Fruit fly (Drosophila melanogaster) whole organism, prepupa: ENCODE data around the gene rtv.

Source experiments
- CG10631 ChIP-seq: fragments of 200-800 bp; sonication (Bioruptor generic); optimal IDR thresholded peaks from 2 replicates; lab custom pipeline; 2016; ENCODE audit warnings: missing biosample characterization, missing genetic modification characterization
- CG10669 ChIP-seq: fragments of 200-800 bp; sonication (Bioruptor generic); optimal IDR thresholded peaks from 3 replicates; lab custom pipeline; 2018; ENCODE audit warnings: missing biosample characterization, mild to moderate bottlenecking, missing genetic modification characterization, moderate library complexity
- CG11294 ChIP-seq: fragments of 200-800 bp; sonication (Bioruptor generic); IDR thresholded peaks from 2 replicates; pipeline ENCODE4 v1.3.6; 2022; ENCODE audit warnings: missing biosample characterization, missing genetic modification characterization
- CG11762 ChIP-seq: fragments of 200-800 bp; sonication (Bioruptor generic); optimal IDR thresholded peaks from 3 replicates; lab custom pipeline; 2016; ENCODE audit warnings: missing biosample characterization, missing genetic modification characterization; ENCODE audit not compliant: insufficient read depth
- CG11902 ChIP-seq: fragments of 200-800 bp; sonication (Bioruptor generic); optimal IDR thresholded peaks from 3 replicates; lab custom pipeline; 2016; ENCODE audit warnings: missing biosample characterization, missing genetic modification characterization
- CG15336 ChIP-seq: fragments of 200-800 bp; sonication (Bioruptor generic); IDR thresholded peaks from 2 replicates; pipeline ENCODE4 v1.3.6; 2022; ENCODE audit warnings: missing biosample characterization, missing genetic modification characterization
- CG1621 ChIP-seq: fragments of 200-800 bp; sonication (Bioruptor generic); optimal IDR thresholded peaks from 3 replicates; lab custom pipeline; 2018; ENCODE audit warnings: missing biosample characterization, mild to moderate bottlenecking, missing genetic modification characterization
- CG16779 ChIP-seq: fragments of 200-800 bp; sonication (Bioruptor generic); optimal IDR thresholded peaks from 3 replicates; lab custom pipeline; 2017; ENCODE audit warnings: missing biosample characterization, mild to moderate bottlenecking, missing genetic modification characterization
- CG3032 ChIP-seq: fragments of 200-800 bp; optimal IDR thresholded peaks from 2 replicates; lab custom pipeline; 2019; ENCODE audit warnings: missing biosample characterization, mild to moderate bottlenecking, missing genetic modification characterization, moderate library complexity
- CG31627 ChIP-seq: fragments of 200-800 bp; sonication (Bioruptor generic); optimal IDR thresholded peaks from 3 replicates; lab custom pipeline; 2016; ENCODE audit warnings: missing biosample characterization, missing genetic modification characterization
- CG32006 ChIP-seq: fragments of 200-800 bp; sonication (Bioruptor generic); optimal IDR thresholded peaks from 3 replicates; lab custom pipeline; 2017; ENCODE audit warnings: missing biosample characterization, mild to moderate bottlenecking, missing genetic modification characterization
- CG34406 ChIP-seq: fragments of 200-800 bp; sonication (Bioruptor generic); optimal IDR thresholded peaks from 3 replicates; lab custom pipeline; 2016; ENCODE audit warnings: missing biosample characterization, missing genetic modification characterization
- CG3919 ChIP-seq: fragments of 200-800 bp; sonication (Bioruptor generic); optimal IDR thresholded peaks from 3 replicates; lab custom pipeline; 2016; ENCODE audit warnings: missing biosample characterization, missing genetic modification characterization
- CG4318 ChIP-seq: fragments of 200-800 bp; sonication (Bioruptor generic); optimal IDR thresholded peaks from 3 replicates; lab custom pipeline; 2017; ENCODE audit warnings: missing biosample characterization, mild to moderate bottlenecking, missing genetic modification characterization
- CG6163 ChIP-seq: fragments of 200-800 bp; sonication (Bioruptor generic); IDR thresholded peaks from 3 replicates; pipeline ENCODE4 v1.3.6; 2022; ENCODE audit warnings: missing biosample characterization, missing genetic modification characterization
- CG6276 ChIP-seq: fragments of 200-800 bp; sonication (Bioruptor generic); optimal IDR thresholded peaks from 2 replicates; lab custom pipeline; 2017; ENCODE audit warnings: missing biosample characterization, mild to moderate bottlenecking, missing genetic modification characterization
- CG6792 ChIP-seq: fragments of 200-800 bp; sonication (Bioruptor generic); optimal IDR thresholded peaks from 3 replicates; lab custom pipeline; 2016; ENCODE audit warnings: missing biosample characterization, missing genetic modification characterization
- CG6808 ChIP-seq: fragments of 200-800 bp; sonication (Bioruptor generic); optimal IDR thresholded peaks from 3 replicates; lab custom pipeline; 2017; ENCODE audit warnings: missing biosample characterization, missing genetic modification characterization, mild to moderate bottlenecking, moderate library complexity, missing genetic modification reagents
- CG7368 ChIP-seq: fragments of 200-800 bp; sonication (Bioruptor generic); optimal IDR thresholded peaks from 3 replicates; lab custom pipeline; 2016; ENCODE audit warnings: missing biosample characterization, missing genetic modification characterization
- CG8119 ChIP-seq: fragments of 200-800 bp; sonication (Bioruptor generic); IDR thresholded peaks from 3 replicates; pipeline ENCODE4 v1.3.6; 2022; ENCODE audit warnings: missing biosample characterization, missing genetic modification characterization
- CG8319 ChIP-seq: fragments of 200-800 bp; sonication (Bioruptor generic); optimal IDR thresholded peaks from 3 replicates; lab custom pipeline; 2016; ENCODE audit warnings: missing biosample characterization, missing genetic modification characterization
- CG8632 ChIP-seq: fragments of 200-800 bp; sonication (Bioruptor generic); optimal IDR thresholded peaks from 3 replicates; lab custom pipeline; 2016; ENCODE audit warnings: missing biosample characterization, missing genetic modification characterization
- CG9139 ChIP-seq: fragments of 200-800 bp; sonication (Bioruptor generic); optimal IDR thresholded peaks from 3 replicates; lab custom pipeline; 2017; ENCODE audit warnings: missing biosample characterization, mild to moderate bottlenecking, missing genetic modification characterization
- Eip75B ChIP-seq: fragments of 200-800 bp; sonication (Bioruptor generic); optimal IDR thresholded peaks from 3 replicates; lab custom pipeline; 2016; ENCODE audit warnings: missing biosample characterization, missing genetic modification characterization
- Eip78C ChIP-seq: fragments of 200-800 bp; sonication (Bioruptor generic); peaks from one replicate; lab custom pipeline; 2016; ENCODE audit warnings: missing biosample characterization, missing genetic modification characterization
- Eip93F ChIP-seq: fragments of 200-800 bp; sonication (Bioruptor generic); optimal IDR thresholded peaks from 2 replicates; lab custom pipeline; 2016; ENCODE audit warnings: missing biosample characterization, mild to moderate bottlenecking, missing genetic modification characterization
- Ets96B ChIP-seq: fragments of 200-800 bp; optimal IDR thresholded peaks from 2 replicates; lab custom pipeline; 2019; ENCODE audit warnings: missing biosample characterization, mild to moderate bottlenecking, missing genetic modification characterization, moderate library complexity
- Hr38 ChIP-seq: sonication (Bioruptor generic); optimal IDR thresholded peaks from 2 replicates; lab custom pipeline; 2016; ENCODE audit warnings: missing biosample characterization, missing genetic modification characterization
- Hr39 ChIP-seq: fragments of 200-800 bp; sonication (Bioruptor generic); optimal IDR thresholded peaks from 2 replicates; lab custom pipeline; 2016; ENCODE audit warnings: missing biosample characterization, missing genetic modification characterization
- Hr4 ChIP-seq: fragments of 200-800 bp; sonication (Bioruptor generic); optimal IDR thresholded peaks from 3 replicates; lab custom pipeline; 2016; ENCODE audit warnings: missing biosample characterization, missing genetic modification characterization
- Lpt ChIP-seq: fragments of 200-800 bp; sonication (Bioruptor generic); optimal IDR thresholded peaks from 3 replicates; lab custom pipeline; 2016; ENCODE audit warnings: missing biosample characterization, missing genetic modification characterization
- Met ChIP-seq: fragments of 200-800 bp; sonication (Bioruptor generic); optimal IDR thresholded peaks from 3 replicates; lab custom pipeline; 2016; ENCODE audit warnings: missing biosample characterization, missing genetic modification characterization
- Smox ChIP-seq: fragments of 200-800 bp; sonication (Bioruptor generic); optimal IDR thresholded peaks from 3 replicates; lab custom pipeline; 2016; ENCODE audit warnings: missing biosample characterization, missing genetic modification characterization
- Sox102F ChIP-seq: fragments of 200-800 bp; sonication (Bioruptor generic); optimal IDR thresholded peaks from 2 replicates; lab custom pipeline; 2016; ENCODE audit warnings: missing biosample characterization, mild to moderate bottlenecking, missing genetic modification characterization
- Sox14 ChIP-seq: fragments of 200-800 bp; sonication (Bioruptor generic); optimal IDR thresholded peaks from 3 replicates; lab custom pipeline; 2016; ENCODE audit warnings: missing biosample characterization, missing genetic modification characterization
- Sox15 ChIP-seq: fragments of 200-800 bp; sonication (Bioruptor generic); optimal IDR thresholded peaks from 3 replicates; lab custom pipeline; 2016; ENCODE audit warnings: missing biosample characterization, missing genetic modification characterization
- achi ChIP-seq: fragments of 200-800 bp; sonication (Bioruptor generic); optimal IDR thresholded peaks from 3 replicates; lab custom pipeline; 2016; ENCODE audit warnings: missing biosample characterization, missing genetic modification characterization
- acj6 ChIP-seq: fragments of 200-800 bp; sonication (Bioruptor generic); optimal IDR thresholded peaks from 3 replicates; lab custom pipeline; 2016; ENCODE audit warnings: missing biosample characterization, missing genetic modification characterization
- cyc ChIP-seq: fragments of 200-800 bp; sonication (Bioruptor generic); optimal IDR thresholded peaks from 3 replicates; lab custom pipeline; 2016; ENCODE audit warnings: missing biosample characterization, missing genetic modification characterization
- dsx ChIP-seq: fragments of 200-800 bp; optimal IDR thresholded peaks from 3 replicates; lab custom pipeline; 2019; ENCODE audit warnings: missing biosample characterization, mild to moderate bottlenecking, missing genetic modification characterization, moderate library complexity; ENCODE audit not compliant: poor library complexity, severe bottlenecking
- eg ChIP-seq: fragments of 200-800 bp; sonication (Bioruptor generic); IDR thresholded peaks from 3 replicates; pipeline ENCODE4 v1.3.6; 2022; ENCODE audit warnings: missing biosample characterization, missing genetic modification characterization
- esn ChIP-seq: fragments of 200-800 bp; sonication (Bioruptor generic); optimal IDR thresholded peaks from 2 replicates; lab custom pipeline; 2016; ENCODE audit warnings: missing biosample characterization, mild to moderate bottlenecking, missing genetic modification characterization, moderate library complexity
- fd59A ChIP-seq: fragments of 200-800 bp; sonication (Bioruptor generic); optimal IDR thresholded peaks from 2 replicates; lab custom pipeline; 2017; ENCODE audit warnings: missing biosample characterization, mild to moderate bottlenecking, missing genetic modification characterization, missing genetic modification reagents
- fd85E ChIP-seq: fragments of 200-800 bp; sonication (Bioruptor generic); optimal IDR thresholded peaks from 3 replicates; lab custom pipeline; 2016; ENCODE audit warnings: missing biosample characterization, missing genetic modification characterization
- net ChIP-seq: fragments of 200-800 bp; sonication (Bioruptor generic); optimal IDR thresholded peaks from 3 replicates; lab custom pipeline; 2016; ENCODE audit warnings: missing biosample characterization, missing genetic modification characterization
- pdm3 ChIP-seq: fragments of 200-800 bp; sonication (Bioruptor generic); optimal IDR thresholded peaks from 3 replicates; lab custom pipeline; 2016; ENCODE audit warnings: missing biosample characterization, missing genetic modification characterization
- salr ChIP-seq, 2 experiments: fragments of 200-800 bp; sonication (Bioruptor generic); optimal IDR thresholded peaks; 3 replicates each; lab custom pipeline; 2016 to 2018; ENCODE audit warnings: missing biosample characterization in 2 of 2, missing genetic modification characterization in 2 of 2, mild to moderate bottlenecking in 1 of 2
- ss ChIP-seq, 2 experiments: fragments of 200-800 bp; sonication (Bioruptor generic); optimal IDR thresholded peaks; 2 replicates in 1 of 2; 3 replicates in 1 of 2; lab custom pipeline; 2017 to 2018; ENCODE audit warnings: mild to moderate bottlenecking in 2 of 2, missing biosample characterization in 2 of 2, missing genetic modification characterization in 2 of 2, moderate library complexity in 1 of 2
- svp ChIP-seq: fragments of 200-800 bp; sonication (Bioruptor generic); peaks from one replicate; lab custom pipeline; 2016; ENCODE audit warnings: missing biosample characterization, missing genetic modification characterization
- vri ChIP-seq: fragments of 200-800 bp; sonication (Bioruptor generic); optimal IDR thresholded peaks from 3 replicates; lab custom pipeline; 2016; ENCODE audit warnings: missing biosample characterization, mild to moderate bottlenecking, missing genetic modification characterization

Gene rtv

dm6 chrX:11109670-11110069 lies 44.1 kb downstream of the rtv start:
- TF ChIP-seq CG8632 (GFP tag; lab: Kevin White, UChicago): no peak
- peak; percentile 83 for TF ChIP-seq svp (GFP tag; lab: Kevin White, UChicago)
- TF ChIP-seq CG3919 (GFP tag; lab: Kevin White, UChicago): no peak
- TF ChIP-seq CG32006 (GFP tag; lab: Kevin White, UChicago): no peak

DNA sequence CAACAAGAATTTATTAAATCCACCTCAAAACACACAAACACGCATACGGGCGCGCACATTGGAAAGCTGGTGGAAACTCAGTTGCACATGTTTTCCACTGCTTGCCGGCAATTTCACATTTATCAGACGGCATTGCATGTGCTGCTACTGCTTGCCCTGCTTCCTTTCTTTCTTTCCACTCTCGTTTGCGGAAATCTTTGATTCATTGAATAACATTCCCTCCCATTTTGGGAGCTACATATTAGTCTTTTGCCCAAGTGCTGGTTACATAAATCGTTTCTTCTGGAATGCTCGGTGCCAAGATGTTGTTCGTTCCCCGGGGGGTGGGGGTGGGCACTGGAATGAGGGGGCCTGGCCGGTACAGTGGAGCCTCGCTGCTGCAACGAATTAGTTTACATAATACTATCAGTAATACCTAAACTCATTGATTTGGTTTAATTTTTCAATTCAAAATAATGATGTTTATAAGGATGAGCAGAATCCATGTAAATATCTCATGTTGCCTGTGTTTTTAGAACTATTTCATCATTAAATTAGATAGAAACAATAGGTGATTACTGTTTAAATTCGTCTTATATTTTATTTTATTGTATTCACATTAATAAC lies 44.8 kb downstream of the rtv start:
- TF ChIP-seq net (GFP tag; lab: Kevin White, UChicago) (no peak), CG10631 (GFP tag; lab: Kevin White, UChicago) (no peak), Hr39 (no peak), CG11762 (GFP tag; lab: Kevin White, UChicago) (no peak), CG32006 (GFP tag; lab: Kevin White, UChicago) (no peak), CG9139 (GFP tag; lab: Kevin White, UChicago) (no peak), CG34406 (GFP tag; lab: Kevin White, UChicago) (no peak), acj6 (GFP tag; lab: Kevin White, UChicago) (no peak), CG11902 (GFP tag; lab: Kevin White, UChicago) (no peak), ss (GFP tag; optimal IDR thresholded peaks at IDR 0.05; lab: Kevin White, UChicago) (no peak), achi (GFP tag; lab: Kevin White, UChicago) (no peak), Hr4 (no peak), svp (GFP tag; lab: Kevin White, UChicago) (no peak), CG8319 (no peak), eg (GFP tag; lab: Robert Waterston, UW) (peak; percentile 75), CG11294 (GFP tag; lab: Robert Waterston, UW) (no peak), Sox102F (GFP tag; lab: Kevin White, UChicago) (no peak), Eip93F (GFP tag; lab: Kevin White, UChicago) (no peak), CG6163 (GFP tag; lab: Robert Waterston, UW) (peak; percentile 23; the same call in 1 of the 3 replicates), CG10669 (GFP tag; lab: Kevin White, UChicago) (no peak), CG31627 (GFP tag; lab: Kevin White, UChicago) (no peak), Eip78C (GFP tag; lab: Kevin White, UChicago) (no peak), Sox15 (GFP tag; lab: Kevin White, UChicago) (no peak), CG4318 (GFP tag; lab: Kevin White, UChicago) (no peak), CG6792 (GFP tag; lab: Kevin White, UChicago) (no peak), CG6276 (GFP tag; lab: Kevin White, UChicago) (no peak), CG1621 (tag; lab: Kevin White, UChicago) (no peak), vri (GFP tag; lab: Kevin White, UChicago) (peak; percentile 87), esn (GFP tag; lab: Kevin White, UChicago) (no peak), Smox (GFP tag; lab: Kevin White, UChicago) (no peak), CG15336 (peak; percentile 54), CG8632 (GFP tag; lab: Kevin White, UChicago) (no peak), dsx (GFP tag; lab: Kevin White, UChicago) (no peak), CG3032 (tag; lab: Kevin White, UChicago) (peak; percentile 22), fd59A (GFP tag; lab: Kevin White, UChicago) (no peak), Hr38 (GFP tag; lab: Kevin White, UChicago) (no peak), pdm3 (no peak), Lpt (GFP tag; lab: Kevin White, UChicago) (no peak), Ets96B (no peak), Sox14 (no peak), cyc (GFP tag; lab: Kevin White, UChicago) (no peak), CG7368 (no peak), Met (GFP tag; lab: Kevin White, UChicago) (no peak), Eip75B (GFP tag; lab: Kevin White, UChicago) (no peak), CG8119 (GFP tag; lab: Robert Waterston, UW) (peak; percentile 52; the same call in 2 of the 3 replicates), CG16779 (tag; lab: Kevin White, UChicago) (no peak), CG6808 (GFP tag; lab: Kevin White, UChicago) (no peak), fd85E (GFP tag; lab: Kevin White, UChicago) (no peak), salr (GFP tag; optimal IDR thresholded peaks at IDR 0.05; lab: Kevin White, UChicago) (no peak)
